Worm (Caenorhabditis elegans) whole organism, young adult: ENCODE measurements around the gene ugt-58.

Experiments used
- F55B11.4 ChIP-seq: sonication (generic microtip); optimal IDR thresholded peaks from 2 replicates; lab custom pipeline; 2016; ENCODE audit warnings: missing compliant biosample characterization, missing genetic modification characterization, borderline replicate concordance; ENCODE audit not compliant: insufficient read depth
- K11D2.4 ChIP-seq: fragments of 200-800 bp; sonication (Bioruptor generic); IDR thresholded peaks from 2 replicates; pipeline ENCODE4 v1.3.6; 2022; ENCODE audit warnings: missing genetic modification reagents, missing genetic modification characterization, missing compliant biosample characterization
- Y56A3A.18 ChIP-seq: fragments of 200-800 bp; sonication (Bioruptor generic); IDR thresholded peaks from 2 replicates; pipeline ENCODE4 v1.3.6; 2022; ENCODE audit warnings: missing genetic modification reagents, missing genetic modification characterization, missing compliant biosample characterization
- Y67H2A.10 ChIP-seq: fragments of 200-800 bp; sonication (Bioruptor generic); conservative IDR thresholded peaks from 2 replicates; pipeline ENCODE4 v1.3.6; 2022; ENCODE audit warnings: missing genetic modification reagents, missing genetic modification characterization, missing compliant biosample characterization
- ama-1 ChIP-seq, 3 experiments: fragments of 150-350 bp in 1 of 3; sonication (generic microtip) in 2 of 3; optimal IDR thresholded peaks; 2 replicates each; lab custom pipeline; 2014 to 2018; ENCODE audit warnings: missing biosample characterization in 2 of 3, missing genetic modification characterization in 2 of 3, missing genetic modification reagents in 2 of 3
- athp-1 ChIP-seq: sonication (generic microtip); optimal IDR thresholded peaks from 2 replicates; lab custom pipeline; 2017; ENCODE audit warnings: mild to moderate bottlenecking, missing genetic modification characterization, missing compliant biosample characterization
- ceh-100 ChIP-seq: fragments of 200-800 bp; sonication (Bioruptor generic); IDR thresholded peaks from 2 replicates; pipeline ENCODE4 v1.3.6; 2022; ENCODE audit warnings: missing genetic modification reagents, missing genetic modification characterization, missing compliant biosample characterization
- ekl-4 ChIP-seq: fragments of 200-800 bp; sonication (Bioruptor generic); IDR thresholded peaks from 2 replicates; pipeline ENCODE4 v1.3.6; 2022; ENCODE audit warnings: missing genetic modification reagents, missing genetic modification characterization, missing compliant biosample characterization
- ets-4 ChIP-seq: fragments of 200-800 bp; sonication (Bioruptor generic); optimal IDR thresholded peaks from 2 replicates; lab custom pipeline; 2018; ENCODE audit warnings: mild to moderate bottlenecking, missing genetic modification characterization, missing compliant biosample characterization
- hsf-1 ChIP-seq: fragments of 200-800 bp; sonication (Bioruptor generic); IDR thresholded peaks from 2 replicates; pipeline ENCODE4 v1.3.6; 2022; ENCODE audit warnings: missing genetic modification reagents, missing genetic modification characterization, missing compliant biosample characterization
- snpc-4 ChIP-seq, 5 experiments: fragments of 150-350 bp in 1 of 5; sonication (generic microtip) in 4 of 5; optimal IDR thresholded peaks; 2 replicates each; lab custom pipeline; 2014 to 2018; ENCODE audit warnings: missing genetic modification characterization in 5 of 5, missing biosample characterization in 3 of 5, antibody characterized with exemption in 2 of 5, mild to moderate bottlenecking in 2 of 5, missing compliant biosample characterization in 2 of 5, missing genotype in 2 of 5, moderate library complexity in 2 of 5, missing genetic modification reagents in 1 of 5
- somi-1 ChIP-seq: fragments of 200-800 bp; sonication (Bioruptor generic); optimal IDR thresholded peaks from 2 replicates; lab custom pipeline; 2018; ENCODE audit warnings: mild to moderate bottlenecking, missing genetic modification characterization, missing compliant biosample characterization
- ztf-6 ChIP-seq: fragments of 200-800 bp; sonication (Bioruptor generic); IDR thresholded peaks from 2 replicates; pipeline ENCODE4 v1.3.6; 2022; ENCODE audit warnings: missing genetic modification reagents, missing genetic modification characterization, missing compliant biosample characterization

- TF ChIP-seq snpc-4 (GFP tag; optimal IDR thresholded peaks at IDR 0.05; lab: Kevin White, UChicago) = peak; percentile 63
- peak in 3 of 4 experiments; percentile 44 to 74 (median 65) for TF ChIP-seq snpc-4 (tag; optimal IDR thresholded peaks at IDR 0.05; lab: Kevin White, UChicago)
- peak; percentile 68 for TF ChIP-seq athp-1
- peak; percentile 68 for TF ChIP-seq ceh-100 (GFP tag; lab: Robert Waterston, UW)
- no peak for TF ChIP-seq ets-4 (GFP tag; lab: Kevin White, UChicago)
- TF ChIP-seq K11D2.4 (GFP tag; lab: Robert Waterston, UW) = 0 out of 2 replicates have a peak, but pooled peaks have one; percentile 55
- TF ChIP-seq F55B11.4 (tag; lab: Kevin White, UChicago) = no peak
- TF ChIP-seq ekl-4 (GFP tag; lab: Robert Waterston, UW) = 0 out of 2 replicates have a peak, but pooled peaks have one; percentile 62
- TF ChIP-seq ama-1 (optimal IDR thresholded peaks at IDR 0.05; lab: Kevin White, UChicago) = no peak
- TF ChIP-seq ama-1 (GFP tag; optimal IDR thresholded peaks at IDR 0.05; lab: Kevin White, UChicago) = peak in 1 of 2 experiments; percentile 85
- peak; percentile 77; the same call in 1 of the 2 replicates for TF ChIP-seq Y56A3A.18 (GFP tag; lab: Robert Waterston, UW)
- TF ChIP-seq hsf-1 = no peak
- peak; percentile 16; the same call in 1 of the 2 replicates for TF ChIP-seq ztf-6 (GFP tag; lab: Robert Waterston, UW)
- peak; percentile 65 for TF ChIP-seq somi-1
- peak; percentile 46; the same call in 1 of the 2 replicates for TF ChIP-seq Y67H2A.10
These were observed 20.5 kb downstream of the ugt-58 start for ce11 chrII:9566045-9566444.
